Fruit fly (Drosophila melanogaster) whole organism, pupa: ENCODE data around the gene CG5498.

Experiments used
- CG10348 ChIP-seq: fragments of 200-800 bp; sonication (Bioruptor generic); IDR thresholded peaks from 2 replicates; pipeline ENCODE4 v1.3.6; 2022; ENCODE audit warnings: missing biosample characterization, missing genetic modification characterization
- CG12605 ChIP-seq: fragments of 200-800 bp; sonication (Bioruptor generic); IDR thresholded peaks from 2 replicates; pipeline ENCODE4 v1.3.6; 2022; ENCODE audit warnings: missing biosample characterization, missing genetic modification characterization
- CG14655 ChIP-seq: fragments of 200-800 bp; sonication (Bioruptor generic); optimal IDR thresholded peaks from 3 replicates; lab custom pipeline; 2017; ENCODE audit warnings: mild to moderate bottlenecking, missing biosample characterization, missing genetic modification reagents, missing genetic modification characterization
- CG32121 ChIP-seq: fragments of 200-800 bp; sonication (Bioruptor generic); IDR thresholded peaks from 2 replicates; pipeline ENCODE4 v1.3.6; 2022; ENCODE audit warnings: missing biosample characterization, missing genetic modification characterization
- CG8159 ChIP-seq: fragments of 200-800 bp; sonication (Bioruptor generic); optimal IDR thresholded peaks from 3 replicates; lab custom pipeline; 2018; ENCODE audit warnings: missing biosample characterization, mild to moderate bottlenecking, missing genetic modification characterization, moderate library complexity
- EcR ChIP-seq: fragments of 200-800 bp; sonication (Bioruptor generic); optimal IDR thresholded peaks from 3 replicates; lab custom pipeline; 2019; ENCODE audit warnings: missing biosample characterization, missing genetic modification characterization, mild to moderate bottlenecking, moderate library complexity, missing genetic modification reagents
- Pif1B ChIP-seq: fragments of 200-800 bp; sonication (Bioruptor generic); optimal IDR thresholded peaks from 3 replicates; lab custom pipeline; 2016; ENCODE audit warnings: missing biosample characterization, missing genetic modification characterization
- fd96Ca ChIP-seq: fragments of 200-800 bp; sonication (Bioruptor generic); IDR thresholded peaks from 3 replicates; pipeline ENCODE4 v1.3.6; 2022; ENCODE audit warnings: missing biosample characterization, missing genetic modification characterization

DNA sequence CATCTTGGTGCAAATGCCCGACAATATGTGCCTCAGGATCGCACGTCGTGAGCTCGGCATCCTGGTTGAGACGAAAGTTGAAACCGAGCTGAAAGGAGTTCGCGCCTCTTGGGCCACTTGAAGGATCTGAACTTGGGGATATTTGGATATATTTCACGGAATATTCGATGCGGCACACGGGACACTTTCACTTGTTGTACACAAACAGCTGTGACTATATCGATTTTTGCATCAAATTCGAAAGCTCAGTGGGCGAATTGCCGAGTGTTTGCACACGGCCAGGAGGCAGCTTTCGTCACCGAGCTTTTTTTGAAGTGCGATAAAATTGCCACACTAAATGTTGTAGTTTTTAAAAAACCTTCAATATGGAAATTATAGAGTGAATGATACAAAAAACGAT is 26.4 kb upstream of the CG5498 start, which contains the start of gene CG13248:
- TF ChIP-seq CG8159: no peak
- no peak for TF ChIP-seq CG32121 (GFP tag; lab: Robert Waterston, UW)
- no peak for TF ChIP-seq CG10348
- no peak for TF ChIP-seq fd96Ca (GFP tag; lab: Robert Waterston, UW)
- no peak for TF ChIP-seq CG12605 (GFP tag; lab: Robert Waterston, UW)
- no peak for TF ChIP-seq CG14655 (GFP tag; lab: Kevin White, UChicago)
- TF ChIP-seq Pif1B (GFP tag; lab: Kevin White, UChicago): no peak
- no peak for TF ChIP-seq EcR (GFP tag; lab: Kevin White, UChicago)
